Worm (Caenorhabditis elegans) whole organism, young adult: ENCODE data around the gene F38E1.3.

Source experiments
- F57A8.1 ChIP-seq: fragments of 200-800 bp; sonication (Bioruptor generic); optimal IDR thresholded peaks from 2 replicates; lab custom pipeline; 2018; ENCODE audit warnings: mild to moderate bottlenecking, missing genetic modification characterization, moderate library complexity, missing compliant biosample characterization
- ama-1 ChIP-seq, 3 experiments: fragments of 150-350 bp in 1 of 3; sonication (generic microtip) in 2 of 3; optimal IDR thresholded peaks; 2 replicates each; lab custom pipeline; 2014 to 2018; ENCODE audit warnings: missing biosample characterization in 2 of 3, missing genetic modification characterization in 2 of 3, missing genetic modification reagents in 2 of 3
- ccch-3 ChIP-seq: fragments of 200-800 bp; sonication (Bioruptor generic); optimal IDR thresholded peaks from 2 replicates; lab custom pipeline; 2018; ENCODE audit warnings: mild to moderate bottlenecking, missing genetic modification characterization, missing compliant biosample characterization
- hrde-1 ChIP-seq: sonication (generic microtip); optimal IDR thresholded peaks from 2 replicates; lab custom pipeline; 2016; ENCODE audit warnings: missing genetic modification characterization, mild to moderate bottlenecking, missing compliant biosample characterization, moderate library complexity, missing genotype, missing genetic modification reagents, borderline replicate concordance
- mxl-1 ChIP-seq: sonication (generic microtip); optimal IDR thresholded peaks from 2 replicates; lab custom pipeline; 2016; ENCODE audit warnings: missing genetic modification characterization, missing compliant biosample characterization
- rcor-1 ChIP-seq: fragments of 200-800 bp; sonication (Bioruptor generic); IDR thresholded peaks from 2 replicates; pipeline ENCODE4 v1.3.6; 2022; ENCODE audit warnings: missing genetic modification reagents, missing genetic modification characterization, missing compliant biosample characterization
- unc-130 ChIP-seq: sonication (generic microtip); optimal IDR thresholded peaks from 2 replicates; lab custom pipeline; 2016; ENCODE audit warnings: missing genetic modification reagents, missing genetic modification characterization, missing compliant biosample characterization
- ztf-3 ChIP-seq: fragments of 200-800 bp; sonication (Bioruptor generic); optimal IDR thresholded peaks from 2 replicates; lab custom pipeline; 2018; ENCODE audit warnings: mild to moderate bottlenecking, missing genetic modification characterization, missing compliant biosample characterization

ce11 chrV:8387056-8387455, 11.1 kb downstream of the F38E1.3 start, which contains the start of gene gcy-7:
- TF ChIP-seq mxl-1 (tag; lab: Kevin White, UChicago) (no peak), ama-1 (optimal IDR thresholded peaks at IDR 0.05; lab: Kevin White, UChicago) (no peak), ama-1 (GFP tag; optimal IDR thresholded peaks at IDR 0.05; lab: Kevin White, UChicago) (no peak), F57A8.1 (GFP tag; lab: Kevin White, UChicago) (no peak), rcor-1 (no peak), ccch-3 (GFP tag; lab: Kevin White, UChicago) (no peak), ztf-3 (GFP tag; lab: Kevin White, UChicago) (no peak), unc-130 (no peak), hrde-1 (tag; lab: Kevin White, UChicago) (no peak)
